Fruit fly (Drosophila melanogaster) whole organism, embryonic: ENCODE measurements around the gene SMC5.

ENCODE experiments used
- dimm ChIP-seq: fragments of 200-800 bp; sonication (Bioruptor generic); IDR thresholded peaks from 2 replicates; pipeline ENCODE4 v1.3.6; 2022; ENCODE audit warnings: missing biosample characterization, missing genetic modification characterization
- sr ChIP-seq: fragments of 200-800 bp; sonication (Bioruptor generic); IDR thresholded peaks from 3 replicates; pipeline ENCODE4 v1.3.6; 2022; ENCODE audit warnings: missing biosample characterization, missing genetic modification characterization

DNA sequence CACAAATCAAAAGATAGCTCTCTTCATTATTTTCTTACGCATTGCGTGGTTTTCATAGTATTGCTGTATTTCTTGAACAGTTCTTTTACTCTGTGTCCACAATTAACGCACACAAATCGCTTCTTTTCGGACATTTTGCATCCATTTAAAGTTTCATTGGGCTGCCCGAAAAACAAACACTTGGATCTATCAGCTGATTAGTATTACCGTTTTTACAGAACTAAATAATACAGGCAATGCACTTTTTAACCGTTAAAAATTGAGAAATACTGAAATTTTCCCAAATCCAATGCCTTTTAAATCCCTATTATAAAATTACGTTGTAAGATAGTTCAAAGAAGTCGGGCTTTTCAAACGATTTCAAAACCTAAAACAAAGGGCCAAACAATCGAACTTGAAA, 39.9 kb upstream of the SMC5 start, which contains the start of gene Arv1:
- TF ChIP-seq sr = no peak
- TF ChIP-seq dimm (GFP tag; lab: Robert Waterston, UW) = no peak
